Worm (Caenorhabditis elegans) whole organism, young adult: Measurements from ENCODE around the gene F13H10.8.

Source experiments
- F23B12.7 ChIP-seq: sonication (generic microtip); optimal IDR thresholded peaks from 2 replicates; lab custom pipeline; 2017; ENCODE audit warnings: missing genetic modification characterization, mild to moderate bottlenecking, missing compliant biosample characterization, antibody characterized with exemption, moderate library complexity; ENCODE audit not compliant: insufficient read depth
- F39B2.1 ChIP-seq: fragments of 200-800 bp; sonication (Bioruptor generic); IDR thresholded peaks from 2 replicates; pipeline ENCODE4 v1.3.6; 2022; ENCODE audit warnings: missing genetic modification reagents, missing genetic modification characterization, missing compliant biosample characterization
- F57C9.4 ChIP-seq: sonication (generic microtip); optimal IDR thresholded peaks from 2 replicates; lab custom pipeline; 2017; ENCODE audit warnings: mild to moderate bottlenecking, missing genetic modification characterization, missing compliant biosample characterization
- K12H6.12 ChIP-seq: fragments of 200-800 bp; sonication (Bioruptor generic); optimal IDR thresholded peaks from 2 replicates; lab custom pipeline; 2018; ENCODE audit warnings: mild to moderate bottlenecking, missing genetic modification characterization, missing compliant biosample characterization
- Y53G8AR.9 ChIP-seq: fragments of 200-800 bp; sonication (Bioruptor generic); conservative IDR thresholded peaks from 2 replicates; pipeline ENCODE4 v1.3.6; 2022; ENCODE audit warnings: missing genetic modification reagents, missing genetic modification characterization, missing compliant biosample characterization
- dox-1 ChIP-seq: fragments of 200-800 bp; sonication (Bioruptor generic); IDR thresholded peaks from 2 replicates; pipeline ENCODE4 v1.3.6; 2022; ENCODE audit warnings: missing genetic modification reagents, missing genetic modification characterization, missing compliant biosample characterization
- egl-44 ChIP-seq: fragments of 200-800 bp; sonication (Bioruptor generic); IDR thresholded peaks from 2 replicates; pipeline ENCODE4 v1.3.6; 2022; ENCODE audit warnings: missing genetic modification reagents, missing genetic modification characterization, missing compliant biosample characterization
- gei-17 ChIP-seq: fragments of 200-800 bp; sonication (Bioruptor generic); optimal IDR thresholded peaks from 2 replicates; lab custom pipeline; 2018; ENCODE audit warnings: mild to moderate bottlenecking, missing genetic modification characterization, missing compliant biosample characterization
- lin-35 ChIP-seq, 3 experiments: fragments of 150-350 bp in 2 of 3; sonication (generic microtip) in 1 of 3; optimal IDR thresholded peaks; 2 replicates each; lab custom pipeline; 2014 to 2018; ENCODE audit warnings: missing biosample characterization in 3 of 3, missing genetic modification characterization in 3 of 3, missing genetic modification reagents in 3 of 3
- pha-4 ChIP-seq: fragments of 150-350 bp; sonication (generic microtip); optimal IDR thresholded peaks from 2 replicates; lab custom pipeline; 2014; ENCODE audit warnings: missing biosample characterization, missing genetic modification reagents, missing genetic modification characterization
- rcor-1 ChIP-seq: fragments of 200-800 bp; sonication (Bioruptor generic); IDR thresholded peaks from 2 replicates; pipeline ENCODE4 v1.3.6; 2022; ENCODE audit warnings: missing genetic modification reagents, missing genetic modification characterization, missing compliant biosample characterization
- snpc-1.1 ChIP-seq: sonication (generic microtip); optimal IDR thresholded peaks from 2 replicates; lab custom pipeline; 2017; ENCODE audit warnings: missing genetic modification characterization, mild to moderate bottlenecking, missing compliant biosample characterization, antibody characterized with exemption, moderate library complexity, missing genotype, missing genetic modification reagents; ENCODE audit not compliant: insufficient read depth
- unc-62 ChIP-seq: fragments of 150-350 bp; optimal IDR thresholded peaks from 2 replicates; lab custom pipeline; 2014; ENCODE audit warnings: missing biosample characterization, missing genetic modification reagents, missing genetic modification characterization

DNA sequence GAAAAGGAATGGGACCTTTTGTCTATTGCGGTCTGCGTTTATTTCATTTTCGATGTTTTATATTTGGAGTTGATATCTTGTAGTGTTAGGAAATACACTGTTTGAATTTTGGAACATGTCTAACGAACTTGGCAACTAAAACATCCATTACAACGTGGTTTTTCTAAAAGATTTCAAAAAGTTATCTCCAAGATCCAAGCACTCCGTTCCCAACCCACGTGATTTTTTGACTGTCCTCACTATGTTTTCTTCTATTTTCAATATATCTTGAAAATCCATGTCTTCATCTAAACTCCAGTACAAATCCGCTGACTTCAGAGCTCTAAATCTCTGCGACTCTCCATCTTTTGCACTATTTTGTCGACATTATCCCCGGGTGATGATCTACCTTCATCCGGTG, 18.7 kb upstream of the F13H10.8 start, which contains the start of gene F13H10.9:
- no peak for TF ChIP-seq F23B12.7
- no peak for TF ChIP-seq Y53G8AR.9
- no peak for TF ChIP-seq egl-44 (GFP tag; lab: Robert Waterston, UW)
- TF ChIP-seq K12H6.12 (tag; lab: Kevin White, UChicago): no peak
- no peak for TF ChIP-seq F57C9.4 (tag; lab: Kevin White, UChicago)
- TF ChIP-seq snpc-1.1 (tag; lab: Kevin White, UChicago): no peak
- no peak for TF ChIP-seq dox-1
- TF ChIP-seq lin-35 (GFP tag; optimal IDR thresholded peaks at IDR 0.05; lab: Kevin White, UChicago): no peak
- no peak for TF ChIP-seq pha-4 (tag; lab: Kevin White, UChicago)
- TF ChIP-seq F39B2.1 (GFP tag; lab: Robert Waterston, UW): no peak
- TF ChIP-seq unc-62 (GFP tag; lab: Kevin White, UChicago): no peak
- no peak for TF ChIP-seq rcor-1 (GFP tag; lab: Robert Waterston, UW)
- no peak for TF ChIP-seq gei-17
